Worm (Caenorhabditis elegans): ENCODE measurements around the gene cki-2.

ce11 chrII:7791408-7792050, 24.8 kb upstream of the cki-2 start:
- TF ChIP-seq ama-1 (optimal IDR thresholded peaks at IDR 0.05) = no peak
- no peak for TF ChIP-seq ceh-36 (tag; optimal IDR thresholded peaks at IDR 0.05)
- no peak for TF ChIP-seq flt-1 (GFP tag; IDR thresholded peaks at IDR 0.05)
- TF ChIP-seq hmg-4 (GFP tag; optimal IDR thresholded peaks at IDR 0.05) = no peak
- no peak for TF ChIP-seq hnd-1 (tag; optimal IDR thresholded peaks at IDR 0.05)
- TF ChIP-seq B0310.2 (tag; optimal IDR thresholded peaks at IDR 0.05) = no peak
- TF ChIP-seq sea-1 (GFP tag; conservative IDR thresholded peaks at IDR 0.05) = no peak
- no peak for TF ChIP-seq F13C5.2 (tag; optimal IDR thresholded peaks at IDR 0.05)
- no peak for TF ChIP-seq ceh-13 (GFP tag; optimal IDR thresholded peaks at IDR 0.05)
- TF ChIP-seq tbx-11 (GFP tag; IDR thresholded peaks at IDR 0.05) = no peak
- no peak for TF ChIP-seq tbx-37 (GFP tag; conservative IDR thresholded peaks at IDR 0.05)
